Fruit fly (Drosophila melanogaster) whole organism, embryonic: ENCODE data around the gene Bsg.

Experiments used
- Ada2b ChIP-seq: fragments of 200-800 bp; sonication (Bioruptor generic); IDR thresholded peaks from 2 replicates; pipeline ENCODE4 v1.3.6; 2022; ENCODE audit warnings: missing biosample characterization, missing genetic modification characterization
- Bteb2 ChIP-seq: fragments of 200-800 bp; sonication (Bioruptor generic); optimal IDR thresholded peaks from 2 replicates; lab custom pipeline; 2016; ENCODE audit warnings: missing biosample characterization, missing genetic modification characterization
- CG1024 ChIP-seq: fragments of 200-800 bp; sonication (Bioruptor generic); IDR thresholded peaks from 2 replicates; pipeline ENCODE4 v1.3.6; 2022; ENCODE audit warnings: missing biosample characterization, missing genetic modification characterization
- CG12219 ChIP-seq: fragments of 200-800 bp; sonication (Bioruptor generic); optimal IDR thresholded peaks from 3 replicates; lab custom pipeline; 2018; ENCODE audit warnings: missing biosample characterization, mild to moderate bottlenecking, missing genetic modification characterization
- CG12299 ChIP-seq: fragments of 200-800 bp; sonication (Bioruptor generic); optimal IDR thresholded peaks from 2 replicates; lab custom pipeline; 2018; ENCODE audit warnings: missing biosample characterization, mild to moderate bottlenecking, missing genetic modification characterization
- CG12659 ChIP-seq: fragments of 200-800 bp; sonication (Bioruptor generic); optimal IDR thresholded peaks from 3 replicates; lab custom pipeline; 2017; ENCODE audit warnings: mild to moderate bottlenecking, missing biosample characterization, missing genetic modification reagents, missing genetic modification characterization
- CG13424 ChIP-seq: fragments of 200-800 bp; sonication (Bioruptor generic); optimal IDR thresholded peaks from 2 replicates; lab custom pipeline; 2019; ENCODE audit warnings: missing biosample characterization, mild to moderate bottlenecking, missing genetic modification characterization, moderate library complexity
- CG14710 ChIP-seq: fragments of 200-800 bp; sonication (Bioruptor generic); optimal IDR thresholded peaks from 3 replicates; lab custom pipeline; 2019; ENCODE audit warnings: missing biosample characterization, mild to moderate bottlenecking, missing genetic modification characterization, moderate library complexity
- CG14965 ChIP-seq: fragments of 200-800 bp; sonication (Bioruptor generic); optimal IDR thresholded peaks from 2 replicates; lab custom pipeline; 2016; ENCODE audit warnings: missing biosample characterization, missing genetic modification characterization, borderline replicate concordance
- CG1647 ChIP-seq: fragments of 200-800 bp; sonication (Bioruptor generic); optimal IDR thresholded peaks from 3 replicates; lab custom pipeline; 2016; ENCODE audit warnings: missing biosample characterization, missing genetic modification characterization
- CG16813 ChIP-seq: fragments of 200-800 bp; sonication (Bioruptor generic); IDR thresholded peaks from 3 replicates; pipeline ENCODE4 v1.3.6; 2022; ENCODE audit warnings: missing biosample characterization, missing genetic modification characterization; ENCODE audit not compliant: partially characterized antibody
- CG16863 ChIP-seq: fragments of 200-800 bp; sonication (Bioruptor generic); optimal IDR thresholded peaks from 3 replicates; lab custom pipeline; 2016; ENCODE audit warnings: missing biosample characterization, missing genetic modification characterization
- CG2712 ChIP-seq: fragments of 200-800 bp; optimal IDR thresholded peaks from 3 replicates; lab custom pipeline; 2019; ENCODE audit warnings: missing biosample characterization, mild to moderate bottlenecking, missing genetic modification characterization, moderate library complexity
- CG30431 ChIP-seq: fragments of 200-800 bp; sonication (Bioruptor generic); optimal IDR thresholded peaks from 2 replicates; lab custom pipeline; 2017; ENCODE audit warnings: missing biosample characterization, missing genetic modification characterization
- CG3407 ChIP-seq: fragments of 200-800 bp; sonication (Bioruptor generic); optimal IDR thresholded peaks from 2 replicates; lab custom pipeline; 2018; ENCODE audit warnings: missing biosample characterization, mild to moderate bottlenecking, missing genetic modification characterization
- CG4282 ChIP-seq: fragments of 200-800 bp; sonication (Bioruptor generic); optimal IDR thresholded peaks from 2 replicates; lab custom pipeline; 2016; ENCODE audit warnings: missing biosample characterization, missing genetic modification characterization
- CG4404 ChIP-seq: fragments of 200-800 bp; sonication (Bioruptor generic); IDR thresholded peaks from 2 replicates; pipeline ENCODE4 v1.3.6; 2022; ENCODE audit warnings: missing biosample characterization, missing genetic modification characterization
- CG4424 ChIP-seq: fragments of 200-800 bp; sonication (Bioruptor generic); optimal IDR thresholded peaks from 3 replicates; lab custom pipeline; 2016; ENCODE audit warnings: missing biosample characterization, missing genetic modification characterization
- CG5953 ChIP-seq: fragments of 200-800 bp; sonication (Bioruptor generic); IDR thresholded peaks from 2 replicates; pipeline ENCODE4 v1.3.6; 2022; ENCODE audit warnings: missing biosample characterization, missing genetic modification characterization
- CG6791 ChIP-seq: fragments of 200-800 bp; sonication (Bioruptor generic); IDR thresholded peaks from 3 replicates; pipeline ENCODE4 v1.3.6; 2022; ENCODE audit warnings: missing biosample characterization, missing genetic modification characterization; ENCODE audit not compliant: partially characterized antibody
- CG7271 ChIP-seq: fragments of 200-800 bp; sonication (Bioruptor generic); optimal IDR thresholded peaks from 2 replicates; lab custom pipeline; 2018; ENCODE audit warnings: missing biosample characterization, mild to moderate bottlenecking, missing genetic modification characterization, moderate library complexity
- CG8388 ChIP-seq: fragments of 200-800 bp; sonication (Bioruptor generic); optimal IDR thresholded peaks from 2 replicates; lab custom pipeline; 2019; ENCODE audit warnings: missing biosample characterization, mild to moderate bottlenecking, missing genetic modification characterization, moderate library complexity
- Dbx ChIP-seq: fragments of 200-800 bp; sonication (Bioruptor generic); IDR thresholded peaks from 3 replicates; pipeline ENCODE4 v1.3.6; 2022; ENCODE audit warnings: missing biosample characterization, missing genetic modification characterization
- Dip2 ChIP-seq: fragments of 200-800 bp; sonication (Bioruptor generic); IDR thresholded peaks from 2 replicates; pipeline ENCODE4 v1.3.6; 2022; ENCODE audit warnings: missing biosample characterization, missing genetic modification characterization
- Eip74EF ChIP-seq, 2 experiments: fragments of 200-800 bp in 1 of 2; fragments of >200 bp in 1 of 2; sonication (Bioruptor generic) in 1 of 2; optimal IDR thresholded peaks; 2 replicates each; lab custom pipeline; 2017 to 2019; ENCODE audit warnings: missing biosample characterization in 2 of 2, missing genetic modification characterization in 2 of 2, mild to moderate bottlenecking in 1 of 2, moderate library complexity in 1 of 2
- Elba2 ChIP-seq: fragments of 200-800 bp; sonication (Bioruptor generic); optimal IDR thresholded peaks from 3 replicates; lab custom pipeline; 2016; ENCODE audit warnings: missing biosample characterization, missing genetic modification characterization
- Gug ChIP-seq: fragments of 200-800 bp; sonication (Bioruptor generic); IDR thresholded peaks from 4 replicates; pipeline ENCODE4 v1.3.6; 2022; ENCODE audit warnings: missing biosample characterization, missing genetic modification characterization
- HmgZ ChIP-seq: fragments of 200-800 bp; sonication (Bioruptor generic); optimal IDR thresholded peaks from 2 replicates; lab custom pipeline; 2018; ENCODE audit warnings: missing biosample characterization, mild to moderate bottlenecking, missing genetic modification characterization
- Hr51 ChIP-seq, 2 experiments: fragments of 200-800 bp; sonication (Bioruptor generic); optimal IDR thresholded peaks; 2 replicates in 1 of 2; 3 replicates in 1 of 2; lab custom pipeline; 2016 to 2018; ENCODE audit warnings: missing biosample characterization in 2 of 2, missing genetic modification characterization in 2 of 2, mild to moderate bottlenecking in 1 of 2, moderate library complexity in 1 of 2
- TFAM ChIP-seq: fragments of 200-800 bp; sonication (Bioruptor generic); optimal IDR thresholded peaks from 2 replicates; lab custom pipeline; 2017; ENCODE audit warnings: missing biosample characterization, missing genetic modification characterization, inconsistent platforms
- Xrp1 ChIP-seq: fragments of 200-800 bp; sonication (Bioruptor generic); IDR thresholded peaks from 2 replicates; pipeline ENCODE4 v1.3.6; 2022; ENCODE audit warnings: missing biosample characterization, missing genetic modification characterization
- az2 ChIP-seq: fragments of 200-800 bp; sonication (Bioruptor generic); optimal IDR thresholded peaks from 3 replicates; lab custom pipeline; 2016; ENCODE audit warnings: missing biosample characterization, missing genetic modification characterization
- btn ChIP-seq: fragments of 200-800 bp; sonication (Bioruptor generic); optimal IDR thresholded peaks from 2 replicates; lab custom pipeline; 2016; ENCODE audit warnings: missing biosample characterization, missing genetic modification characterization
- caup ChIP-seq: fragments of 200-800 bp; sonication (Bioruptor generic); optimal IDR thresholded peaks from 3 replicates; lab custom pipeline; 2017; ENCODE audit warnings: missing biosample characterization, mild to moderate bottlenecking, missing genetic modification characterization, moderate library complexity; ENCODE audit not compliant: severe bottlenecking
- cg ChIP-seq: fragments of 200-800 bp; sonication (Bioruptor generic); optimal IDR thresholded peaks from 3 replicates; lab custom pipeline; 2019; ENCODE audit warnings: missing biosample characterization, mild to moderate bottlenecking, missing genetic modification characterization, moderate library complexity
- cwo ChIP-seq: fragments of 200-800 bp; sonication (Bioruptor generic); optimal IDR thresholded peaks from 3 replicates; lab custom pipeline; 2017; ENCODE audit warnings: missing biosample characterization, missing genetic modification characterization, mild to moderate bottlenecking, moderate library complexity, missing genetic modification reagents
- dmrt99B ChIP-seq: fragments of 200-800 bp; sonication (Bioruptor generic); optimal IDR thresholded peaks from 2 replicates; lab custom pipeline; 2018; ENCODE audit warnings: missing biosample characterization, mild to moderate bottlenecking, missing genetic modification characterization, moderate library complexity
- gcm2 ChIP-seq: fragments of 200-800 bp; sonication (Bioruptor generic); optimal IDR thresholded peaks from 2 replicates; lab custom pipeline; 2016; ENCODE audit warnings: missing biosample characterization, missing genetic modification characterization
- gro ChIP-seq: fragments of 200-800 bp; sonication (Bioruptor generic); optimal IDR thresholded peaks from 2 replicates; lab custom pipeline; 2016; ENCODE audit warnings: missing biosample characterization, missing genetic modification characterization
- hkb ChIP-seq, 2 experiments: fragments of 200-800 bp in 1 of 2; fragments of >200 bp in 1 of 2; sonication (Bioruptor generic) in 1 of 2; IDR thresholded peaks in 1 of 2; optimal IDR thresholded peaks in 1 of 2; 2 replicates each; pipeline versions ENCODE4 v1.3.6 to Lab custom; 2017 to 2022; ENCODE audit warnings: missing biosample characterization in 1 of 2, missing genetic modification characterization in 1 of 2
- kay ChIP-seq: fragments of 200-800 bp; sonication (Bioruptor generic); optimal IDR thresholded peaks from 2 replicates; lab custom pipeline; 2016; ENCODE audit warnings: missing biosample characterization, missing genetic modification characterization
- lbe ChIP-seq: fragments of 200-800 bp; sonication (Bioruptor generic); optimal IDR thresholded peaks from 2 replicates; lab custom pipeline; 2016; ENCODE audit warnings: missing biosample characterization, mild to moderate bottlenecking, missing genetic modification characterization
- org-1 ChIP-seq: fragments of 200-800 bp; sonication (Bioruptor generic); optimal IDR thresholded peaks from 2 replicates; lab custom pipeline; 2017; ENCODE audit warnings: missing biosample characterization, missing genetic modification characterization
- pb ChIP-seq: fragments of 200-800 bp; sonication (Bioruptor generic); optimal IDR thresholded peaks from 3 replicates; lab custom pipeline; 2016; ENCODE audit warnings: missing biosample characterization, missing genetic modification characterization
- pfk ChIP-seq: fragments of 200-800 bp; sonication (Bioruptor generic); optimal IDR thresholded peaks from 2 replicates; lab custom pipeline; 2018; ENCODE audit warnings: missing biosample characterization, mild to moderate bottlenecking, missing genetic modification characterization, moderate library complexity
- pros ChIP-seq: fragments of 200-800 bp; sonication (Bioruptor generic); optimal IDR thresholded peaks from 3 replicates; lab custom pipeline; 2019; ENCODE audit warnings: missing biosample characterization, mild to moderate bottlenecking, missing genetic modification characterization, moderate library complexity
- sc ChIP-seq, 3 experiments: fragments of >200 bp in 2 of 3; fragments of 200-800 bp in 1 of 3; sonication (Bioruptor generic) in 1 of 3; optimal IDR thresholded peaks; 2 replicates in 2 of 3; 3 replicates in 1 of 3; lab custom pipeline; 2017; ENCODE audit warnings: mild to moderate bottlenecking in 1 of 3, missing biosample characterization in 1 of 3, missing genetic modification characterization in 1 of 3, missing genetic modification reagents in 1 of 3
- sisA ChIP-seq: fragments of 200-800 bp; sonication (Bioruptor generic); IDR thresholded peaks from 2 replicates; pipeline ENCODE4 v1.3.6; 2022; ENCODE audit warnings: missing biosample characterization, missing genetic modification characterization
- sqz ChIP-seq: fragments of 200-800 bp; sonication (Bioruptor generic); optimal IDR thresholded peaks from 3 replicates; lab custom pipeline; 2018; ENCODE audit warnings: missing biosample characterization, mild to moderate bottlenecking, missing genetic modification characterization
- twi ChIP-seq: fragments of 200-800 bp; optimal IDR thresholded peaks from 2 replicates; lab custom pipeline; 2019; ENCODE audit warnings: missing biosample characterization, mild to moderate bottlenecking, missing genetic modification characterization, moderate library complexity

Bsg gene

dm6 chr2L:8080645-8081044 is 2.6 kb upstream of the Bsg start (continued):
- TF ChIP-seq sc (optimal IDR thresholded peaks at IDR 0.05; lab: Kevin White, UChicago), result no peak
- TF ChIP-seq sc (GFP tag; optimal IDR thresholded peaks at IDR 0.05; lab: Kevin White, UChicago), result peak; percentile 32
- TF ChIP-seq CG1024 (GFP tag; lab: Robert Waterston, UW), result no peak
- TF ChIP-seq CG16813, result no peak
- TF ChIP-seq Ada2b (GFP tag; lab: Robert Waterston, UW), result no peak
- TF ChIP-seq Elba2 (GFP tag; lab: Kevin White, UChicago), result no peak
- no peak for TF ChIP-seq hkb (optimal IDR thresholded peaks at IDR 0.05; lab: Kevin White, UChicago)
- TF ChIP-seq hkb (GFP tag; IDR thresholded peaks at IDR 0.05; lab: Robert Waterston, UW), result no peak
- peak; percentile 65 for TF ChIP-seq CG8388 (GFP tag; lab: Kevin White, UChicago)
- TF ChIP-seq Xrp1 (GFP tag; lab: Robert Waterston, UW), result no peak
- TF ChIP-seq btn (GFP tag; lab: Kevin White, UChicago), result no peak
- TF ChIP-seq Gug, result no peak
- TF ChIP-seq pb (GFP tag; lab: Kevin White, UChicago), result no peak
- no peak for TF ChIP-seq CG4424 (GFP tag; lab: Kevin White, UChicago)
- no peak for TF ChIP-seq CG7271 (tag; lab: Kevin White, UChicago)
- no peak for TF ChIP-seq CG30431
- TF ChIP-seq pros (GFP tag; lab: Kevin White, UChicago), result no peak
- peak; percentile 39 for TF ChIP-seq CG12219 (GFP tag; lab: Kevin White, UChicago)
- TF ChIP-seq Hr51 (GFP tag; optimal IDR thresholded peaks at IDR 0.05; lab: Kevin White, UChicago), result no peak
- TF ChIP-seq CG6791 (GFP tag; lab: Robert Waterston, UW), result no peak
- TF ChIP-seq sisA, result no peak
- no peak for TF ChIP-seq lbe
- no peak for TF ChIP-seq CG14965 (GFP tag; lab: Kevin White, UChicago)
- TF ChIP-seq cg (GFP tag; lab: Kevin White, UChicago), result no peak
- no peak for TF ChIP-seq CG5953 (GFP tag; lab: Robert Waterston, UW)
- TF ChIP-seq Dip2 (GFP tag; lab: Robert Waterston, UW), result no peak
- TF ChIP-seq CG1647, result no peak
- TF ChIP-seq CG4404 (GFP tag; lab: Robert Waterston, UW), result no peak
- peak; percentile 43 for TF ChIP-seq CG3407
- peak; percentile 33 for TF ChIP-seq CG12659 (GFP tag; lab: Kevin White, UChicago)
- TF ChIP-seq CG13424, result peak; percentile 78
- TF ChIP-seq Dbx, result no peak
- no peak for TF ChIP-seq CG4282
- no peak for TF ChIP-seq sqz (GFP tag; lab: Kevin White, UChicago)
- peak; percentile 31 for TF ChIP-seq CG14710 (tag; lab: Kevin White, UChicago)
- TF ChIP-seq pfk (GFP tag; lab: Kevin White, UChicago), result no peak
- TF ChIP-seq caup, result no peak
- no peak for TF ChIP-seq TFAM (GFP tag; lab: Kevin White, UChicago)
- TF ChIP-seq CG16863 (GFP tag; lab: Kevin White, UChicago), result no peak
- TF ChIP-seq cwo, result no peak
- peak; percentile 14 for TF ChIP-seq CG12299
- no peak for TF ChIP-seq Bteb2 (GFP tag; lab: Kevin White, UChicago)
- no peak for TF ChIP-seq kay (GFP tag; lab: Kevin White, UChicago)
- TF ChIP-seq dmrt99B (tag; lab: Kevin White, UChicago), result no peak
- no peak for TF ChIP-seq HmgZ (tag; lab: Kevin White, UChicago)
- TF ChIP-seq az2 (GFP tag; lab: Kevin White, UChicago), result peak; percentile 5
- TF ChIP-seq Eip74EF (GFP tag; optimal IDR thresholded peaks at IDR 0.05; lab: Kevin White, UChicago), result peak in 1 of 2 experiments; percentile 35
- TF ChIP-seq gro (GFP tag; lab: Kevin White, UChicago), result no peak
- TF ChIP-seq org-1 (GFP tag; lab: Kevin White, UChicago), result peak; percentile 37
- no peak for TF ChIP-seq gcm2
- peak; percentile 17 for TF ChIP-seq twi
- TF ChIP-seq CG2712 (tag; lab: Kevin White, UChicago), result peak; percentile 53
